Fruit fly (Drosophila melanogaster) whole organism, larva: Measurements from ENCODE around the gene CG3448.

ENCODE experiments used
- noc ChIP-seq: fragments of 200-800 bp; sonication (Bioruptor generic); optimal IDR thresholded peaks from 3 replicates; lab custom pipeline; 2019; ENCODE audit warnings: missing biosample characterization, mild to moderate bottlenecking, missing genetic modification characterization, moderate library complexity

CG3448 gene

dm6 chr3L:9435831-9436230 lies 15.5 kb downstream of the CG3448 start:
- TF ChIP-seq noc (tag; lab: Kevin White, UChicago), result no peak

dm6 chr3L:9435315-9435714 lies 16.1 kb downstream of the CG3448 start, which contains the start of gene CG42526:
TSS of gene CG42526 (minus strand) at chr3L:9435399.
- no peak for TF ChIP-seq noc (tag; lab: Kevin White, UChicago)

dm6 chr3L:9432810-9433587 lies 18.4 kb downstream of the CG3448 start:
- TF ChIP-seq noc (tag; lab: Kevin White, UChicago), result no peak

dm6 chr3L:9431848-9432623 lies 19.3 kb downstream of the CG3448 start:
- TF ChIP-seq noc (tag; lab: Kevin White, UChicago), result no peak

DNA sequence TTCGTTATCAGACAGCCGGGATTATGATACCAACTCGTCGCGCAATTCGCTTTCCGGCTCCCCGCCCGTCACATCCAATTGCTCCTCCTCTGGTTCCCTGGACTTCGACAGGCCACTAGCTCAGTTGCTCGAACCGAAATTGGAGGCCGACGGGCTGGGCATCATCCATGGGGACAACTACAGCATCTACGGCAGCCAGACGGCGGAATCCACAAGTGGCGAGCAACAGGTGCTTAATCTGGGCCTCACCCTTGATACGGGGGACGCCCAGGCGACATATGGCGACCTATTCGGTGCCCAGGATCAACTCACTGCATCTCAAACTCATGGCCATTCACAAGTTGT lies 20.8 kb downstream of the CG3448 start:
- no peak for TF ChIP-seq noc (tag; lab: Kevin White, UChicago)

DNA sequence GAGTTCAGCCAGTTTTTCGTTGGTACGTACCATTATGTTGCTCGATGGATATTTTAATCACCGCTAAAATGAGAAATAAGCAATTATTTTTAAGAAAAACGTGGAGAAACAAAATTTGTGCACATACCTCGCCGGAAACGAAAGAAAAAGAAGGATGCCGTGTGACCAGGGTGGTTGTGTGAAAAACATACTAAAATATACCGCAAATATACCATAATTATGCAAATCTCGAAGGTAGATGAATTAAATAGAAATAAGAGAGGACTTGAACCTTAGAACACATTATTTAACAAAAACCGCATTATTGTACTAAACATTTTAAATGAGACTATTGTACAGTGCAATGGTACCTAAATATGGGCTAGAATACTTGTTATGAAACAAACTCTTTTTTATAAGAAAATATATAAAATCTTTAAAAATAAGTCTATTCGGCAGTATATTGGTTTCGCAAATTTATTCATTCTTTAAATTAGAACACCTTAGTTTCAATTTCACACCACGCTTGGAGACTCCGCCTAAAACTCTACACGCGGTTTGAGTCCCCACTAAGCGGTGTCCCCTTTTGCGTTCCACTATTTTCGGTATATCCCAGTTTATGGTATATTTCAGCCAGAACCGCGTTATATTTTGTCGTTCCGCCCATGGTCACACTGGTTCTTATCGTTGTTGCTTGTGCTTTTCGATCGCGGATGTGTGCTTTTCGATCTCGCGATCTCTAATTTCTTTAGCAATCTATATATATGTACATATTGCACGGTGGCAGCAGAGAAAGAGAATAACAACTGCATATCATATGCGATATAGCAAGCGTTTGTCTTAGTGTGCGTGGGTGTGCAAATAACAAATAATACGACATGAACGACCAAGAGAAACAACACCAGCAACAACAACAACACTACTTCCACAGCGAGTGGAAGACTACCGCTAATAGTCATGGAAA lies 21.4 kb downstream of the CG3448 start, which contains the start of the genes RpS17 and MTF-1:
RpS17 (minus strand) TSS at position 157 of the 943 bp plus-strand sequence.
MTF-1 (plus strand) TSS at position 648 of the 943 bp plus-strand sequence.
- TF ChIP-seq noc (tag; lab: Kevin White, UChicago), result peak; percentile 41

- peak; percentile 97 for TF ChIP-seq noc (tag; lab: Kevin White, UChicago)
Observed at dm6 chr3L:9426656-9427294, 24.6 kb downstream of the CG3448 start, which contains the start of the genes Atat and Shc. TSS of gene Atat (minus strand) at chr3L:9426758. TSS of gene Shc (plus strand) at chr3L:9427010.

DNA sequence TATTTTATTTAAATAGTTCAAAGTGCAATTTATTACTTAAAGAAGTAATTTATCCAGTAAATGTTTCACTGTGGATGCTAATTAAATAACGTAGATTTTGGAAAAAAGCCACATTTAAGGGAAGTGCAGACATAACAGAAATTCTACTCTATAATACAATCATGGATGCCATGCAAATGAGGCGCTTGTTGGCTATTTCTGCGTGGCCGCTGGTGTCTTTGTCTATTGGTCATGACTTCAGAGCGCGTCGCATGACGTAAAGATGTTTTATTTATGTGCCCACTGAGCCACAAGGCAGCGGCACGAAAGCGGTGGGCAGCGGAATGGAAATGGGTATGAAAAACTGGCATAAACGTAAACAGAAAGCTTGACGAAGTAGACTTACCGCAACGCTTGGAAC lies 25.5 kb downstream of the CG3448 start:
- TF ChIP-seq noc (tag; lab: Kevin White, UChicago), result no peak

- no peak for TF ChIP-seq noc (tag; lab: Kevin White, UChicago)
Observed at dm6 chr3L:9424528-9424911, 26.9 kb downstream of the CG3448 start.

DNA sequence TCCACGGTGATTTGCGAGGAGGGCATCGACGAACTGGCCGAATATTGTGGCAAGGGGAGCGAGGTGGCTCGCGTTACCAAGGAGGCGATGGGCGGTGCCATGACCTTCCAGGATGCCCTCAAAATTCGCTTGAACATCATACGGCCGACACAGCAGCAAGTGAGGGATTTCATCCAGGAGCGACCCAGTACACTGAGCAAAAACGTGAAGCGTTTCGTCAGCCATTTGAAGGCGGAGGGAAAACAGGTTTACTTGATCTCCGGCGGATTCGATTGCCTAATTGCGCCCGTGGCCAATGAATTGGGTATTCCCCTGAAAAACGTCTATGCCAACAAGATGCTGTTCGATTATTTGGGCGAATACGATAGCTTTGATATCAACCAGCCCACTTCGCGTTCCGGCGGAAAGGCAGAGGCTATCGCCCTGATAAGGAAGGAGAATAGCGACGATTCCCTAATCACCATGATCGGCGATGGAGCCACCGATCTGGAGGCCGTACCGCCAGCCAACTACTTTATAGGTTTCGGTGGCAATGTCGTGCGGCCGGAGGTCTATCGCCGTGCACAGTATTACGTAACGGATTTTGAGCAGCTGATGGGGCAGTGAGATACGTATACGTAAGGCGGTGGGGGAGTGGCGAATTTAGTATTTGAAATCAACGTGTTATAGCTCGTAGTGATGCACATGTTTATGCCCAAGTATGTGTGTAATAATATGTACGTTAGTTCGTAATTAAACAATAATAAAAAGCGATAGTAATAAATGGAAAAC lies 27.4 kb downstream of the CG3448 start:
- TF ChIP-seq noc (tag; lab: Kevin White, UChicago), result no peak

DNA sequence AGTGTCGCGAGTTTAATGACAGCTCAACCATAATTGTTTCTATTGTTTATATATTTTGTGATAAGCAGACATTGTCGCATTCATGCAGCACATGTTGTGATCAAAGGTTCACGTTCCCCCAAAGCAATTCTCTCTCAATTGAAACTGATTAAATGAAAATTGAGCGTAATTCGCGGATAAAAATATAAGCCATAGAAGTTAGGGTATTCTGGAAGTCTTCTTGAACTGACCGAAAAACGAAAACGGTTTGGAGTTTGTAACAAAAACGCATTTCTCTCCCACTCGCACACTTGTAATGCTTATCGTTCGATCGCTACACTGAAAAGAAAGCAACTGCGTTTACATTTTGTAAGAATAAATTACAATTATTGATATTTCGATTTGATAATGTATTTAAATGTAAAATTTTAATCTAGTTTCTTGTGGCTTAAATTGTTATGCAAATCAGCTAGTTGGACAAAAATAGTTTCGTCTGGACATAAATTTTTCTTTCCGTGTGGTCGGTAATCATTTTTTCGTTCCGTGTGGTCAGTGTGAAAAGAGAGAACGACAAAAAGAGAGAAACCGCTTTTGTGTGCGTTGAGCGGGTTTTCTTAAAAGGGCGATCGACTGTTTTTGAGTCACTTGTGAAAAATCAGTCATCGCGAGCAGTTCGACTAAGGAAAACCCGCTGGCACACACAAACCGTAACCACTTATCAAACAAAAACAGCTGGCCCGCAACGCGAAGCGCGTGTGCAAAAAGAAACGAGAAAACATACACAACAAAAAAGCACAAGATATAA lies 28.5 kb downstream of the CG3448 start, which contains the start of gene aay:
aay (plus strand) TSS at position 618 of the 784 bp plus-strand sequence.
- TF ChIP-seq noc (tag; lab: Kevin White, UChicago), result peak; percentile 97

DNA sequence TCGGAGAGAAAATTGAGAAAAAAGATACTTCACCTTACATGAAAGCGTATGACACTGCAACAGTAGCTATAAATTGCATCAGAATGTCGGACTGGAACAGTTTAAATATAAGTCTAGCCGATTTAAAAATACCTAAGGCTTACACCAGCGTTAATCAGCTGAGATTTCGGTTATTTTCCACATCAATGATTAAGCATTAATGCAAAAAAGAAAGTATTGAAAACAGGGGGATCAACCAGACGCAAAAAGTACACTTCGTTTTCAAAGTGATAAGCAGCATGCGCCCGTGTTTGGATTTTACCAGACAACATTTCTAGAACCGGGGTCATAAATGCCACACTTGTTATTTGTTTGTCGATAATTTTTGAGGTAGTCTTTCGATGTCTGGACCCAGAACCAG lies 29.2 kb downstream of the CG3448 start:
- peak; percentile 15 for TF ChIP-seq noc (tag; lab: Kevin White, UChicago)

dm6 chr3L:9421621-9422020 lies 29.8 kb downstream of the CG3448 start:
- no peak for TF ChIP-seq noc (tag; lab: Kevin White, UChicago)
